Fruit fly (Drosophila melanogaster) whole organism, embryonic: ENCODE results near the gene Dis3l2.

Experiments used
- Atf-2 ChIP-seq: fragments of 200-800 bp; sonication (Bioruptor generic); optimal IDR thresholded peaks from 2 replicates; lab custom pipeline; 2016; ENCODE audit warnings: missing biosample characterization, missing genetic modification characterization
- Blimp-1 ChIP-seq: fragments of 200-800 bp; sonication (Bioruptor generic); optimal IDR thresholded peaks from 3 replicates; lab custom pipeline; 2018; ENCODE audit warnings: missing biosample characterization, missing genetic modification characterization, mild to moderate bottlenecking, moderate library complexity, missing genetic modification reagents
- CG10147 ChIP-seq: fragments of 200-800 bp; sonication (Bioruptor generic); optimal IDR thresholded peaks from 2 replicates; lab custom pipeline; 2019; ENCODE audit warnings: missing biosample characterization, mild to moderate bottlenecking, missing genetic modification characterization, moderate library complexity
- CG10274 ChIP-seq: fragments of 200-800 bp; sonication (Bioruptor generic); optimal IDR thresholded peaks from 3 replicates; lab custom pipeline; 2017; ENCODE audit warnings: missing biosample characterization, mild to moderate bottlenecking, missing genetic modification characterization
- CG10462 ChIP-seq: fragments of 200-800 bp; sonication (Bioruptor generic); optimal IDR thresholded peaks from 2 replicates; lab custom pipeline; 2016; ENCODE audit warnings: missing biosample characterization, missing genetic modification characterization
- CG11085 ChIP-seq: fragments of 200-800 bp; sonication (Bioruptor generic); IDR thresholded peaks from 2 replicates; pipeline ENCODE4 v1.3.6; 2022; ENCODE audit warnings: missing biosample characterization, missing genetic modification characterization
- CG11093 ChIP-seq: fragments of 200-800 bp; sonication (Bioruptor generic); IDR thresholded peaks from 3 replicates; pipeline ENCODE4 v1.3.6; 2022; ENCODE audit warnings: missing biosample characterization, missing genetic modification characterization
- CG12104 ChIP-seq: fragments of 200-800 bp; sonication (Bioruptor generic); optimal IDR thresholded peaks from 3 replicates; lab custom pipeline; 2016; ENCODE audit warnings: missing biosample characterization, missing genetic modification characterization
- CG14860 ChIP-seq: fragments of 200-800 bp; sonication (Bioruptor generic); IDR thresholded peaks from 3 replicates; pipeline ENCODE4 v1.3.6; 2022; ENCODE audit warnings: missing biosample characterization, missing genetic modification characterization; ENCODE audit not compliant: partially characterized antibody
- CG17802 ChIP-seq: fragments of 200-800 bp; sonication (Bioruptor generic); optimal IDR thresholded peaks from 2 replicates; lab custom pipeline; 2018; ENCODE audit warnings: missing biosample characterization, mild to moderate bottlenecking, missing genetic modification characterization, moderate library complexity
- CG30431 ChIP-seq: fragments of 200-800 bp; sonication (Bioruptor generic); optimal IDR thresholded peaks from 2 replicates; lab custom pipeline; 2017; ENCODE audit warnings: missing biosample characterization, missing genetic modification characterization
- CG31365 ChIP-seq: fragments of 200-800 bp; sonication (Bioruptor generic); optimal IDR thresholded peaks from 2 replicates; lab custom pipeline; 2018; ENCODE audit warnings: missing biosample characterization, mild to moderate bottlenecking, missing genetic modification characterization
- CG31388 ChIP-seq: fragments of 200-800 bp; sonication (Bioruptor generic); optimal IDR thresholded peaks from 2 replicates; lab custom pipeline; 2016; ENCODE audit warnings: missing biosample characterization, missing genetic modification characterization
- CG3163 ChIP-seq: fragments of 200-800 bp; sonication (Bioruptor generic); optimal IDR thresholded peaks from 3 replicates; lab custom pipeline; 2016; ENCODE audit warnings: missing biosample characterization, missing genetic modification characterization
- CG32772 ChIP-seq: fragments of 200-800 bp; sonication (Bioruptor generic); IDR thresholded peaks from 2 replicates; pipeline ENCODE4 v1.3.6; 2022; ENCODE audit warnings: missing biosample characterization, missing genetic modification characterization
- CG4730 ChIP-seq: fragments of 200-800 bp; sonication (Bioruptor generic); IDR thresholded peaks from 2 replicates; pipeline ENCODE4 v1.3.6; 2022; ENCODE audit warnings: missing biosample characterization, missing genetic modification characterization
- CG6254 ChIP-seq: fragments of 200-800 bp; sonication (Bioruptor generic); optimal IDR thresholded peaks from 3 replicates; lab custom pipeline; 2017; ENCODE audit warnings: mild to moderate bottlenecking, missing biosample characterization, missing genetic modification reagents, missing genetic modification characterization
- CG6791 ChIP-seq: fragments of 200-800 bp; sonication (Bioruptor generic); IDR thresholded peaks from 3 replicates; pipeline ENCODE4 v1.3.6; 2022; ENCODE audit warnings: missing biosample characterization, missing genetic modification characterization; ENCODE audit not compliant: partially characterized antibody
- CG7987 ChIP-seq: fragments of 200-800 bp; sonication (Bioruptor generic); optimal IDR thresholded peaks from 2 replicates; lab custom pipeline; 2018; ENCODE audit warnings: missing biosample characterization, mild to moderate bottlenecking, missing genetic modification characterization, moderate library complexity
- CG8944 ChIP-seq: fragments of 200-800 bp; sonication (Bioruptor generic); optimal IDR thresholded peaks from 3 replicates; lab custom pipeline; 2016; ENCODE audit warnings: missing biosample characterization, missing genetic modification characterization
- CrebB ChIP-seq: fragments of 200-800 bp; sonication (Bioruptor generic); optimal IDR thresholded peaks from 3 replicates; lab custom pipeline; 2018; ENCODE audit warnings: missing biosample characterization, mild to moderate bottlenecking, missing genetic modification characterization
- D19B ChIP-seq: fragments of 200-800 bp; sonication (Bioruptor generic); optimal IDR thresholded peaks from 2 replicates; lab custom pipeline; 2017; ENCODE audit warnings: missing biosample characterization, mild to moderate bottlenecking, missing genetic modification characterization
- Dfd ChIP-seq, 2 experiments: fragments of >200 bp; optimal IDR thresholded peaks; 2 replicates each; lab custom pipeline; 2017; ENCODE audit warnings: missing biosample characterization in 2 of 2, missing genetic modification characterization in 2 of 2
- Gug ChIP-seq: fragments of 200-800 bp; sonication (Bioruptor generic); IDR thresholded peaks from 4 replicates; pipeline ENCODE4 v1.3.6; 2022; ENCODE audit warnings: missing biosample characterization, missing genetic modification characterization
- H2.0 ChIP-seq: fragments of 200-800 bp; sonication (Bioruptor generic); IDR thresholded peaks from 2 replicates; pipeline ENCODE4 v1.3.6; 2022; ENCODE audit warnings: missing biosample characterization, missing genetic modification characterization
- Hmx ChIP-seq: fragments of 200-800 bp; sonication (Bioruptor generic); optimal IDR thresholded peaks from 2 replicates; lab custom pipeline; 2016; ENCODE audit warnings: missing biosample characterization, missing genetic modification characterization
- Kr ChIP-seq: fragments of 200-800 bp; sonication (Bioruptor generic); optimal IDR thresholded peaks from 2 replicates; lab custom pipeline; 2017; ENCODE audit warnings: missing biosample characterization, mild to moderate bottlenecking, missing genetic modification characterization
- Myb ChIP-seq: fragments of 200-800 bp; sonication (Bioruptor generic); optimal IDR thresholded peaks from 2 replicates; lab custom pipeline; 2016; ENCODE audit warnings: missing biosample characterization, missing genetic modification characterization
- NFAT ChIP-seq: fragments of 200-800 bp; sonication (Bioruptor generic); IDR thresholded peaks from 2 replicates; pipeline ENCODE4 v1.3.6; 2022; ENCODE audit warnings: missing biosample characterization, missing genetic modification characterization
- NK7.1 ChIP-seq: fragments of 200-800 bp; sonication (Bioruptor generic); optimal IDR thresholded peaks from 3 replicates; lab custom pipeline; 2016; ENCODE audit warnings: missing biosample characterization, missing genetic modification characterization
- Scr ChIP-seq: fragments of 200-800 bp; sonication (Bioruptor generic); IDR thresholded peaks from 2 replicates; pipeline ENCODE4 v1.3.6; 2022; ENCODE audit warnings: missing biosample characterization, missing genetic modification characterization; ENCODE audit not compliant: partially characterized antibody
- Sry-δ ChIP-seq: fragments of 200-800 bp; sonication (Bioruptor generic); optimal IDR thresholded peaks from 2 replicates; lab custom pipeline; 2016; ENCODE audit warnings: missing biosample characterization, missing genetic modification characterization
- ac ChIP-seq: fragments of 200-800 bp; sonication (Bioruptor generic); optimal IDR thresholded peaks from 3 replicates; lab custom pipeline; 2017; ENCODE audit warnings: missing biosample characterization, mild to moderate bottlenecking, missing genetic modification characterization
- bab2 ChIP-seq: fragments of 200-800 bp; sonication (Bioruptor generic); optimal IDR thresholded peaks from 2 replicates; lab custom pipeline; 2016; ENCODE audit warnings: missing biosample characterization, missing genetic modification characterization
- cas ChIP-seq: fragments of 200-800 bp; sonication (Bioruptor generic); IDR thresholded peaks from 2 replicates; pipeline ENCODE4 v1.3.6; 2022; ENCODE audit warnings: missing biosample characterization, missing genetic modification characterization
- chm ChIP-seq: fragments of 200-800 bp; sonication (Bioruptor generic); IDR thresholded peaks from 2 replicates; pipeline ENCODE4 v1.3.6; 2022; ENCODE audit warnings: missing biosample characterization, missing genetic modification characterization
- dati ChIP-seq: fragments of 200-800 bp; sonication (Bioruptor generic); IDR thresholded peaks from 2 replicates; pipeline ENCODE4 v1.3.6; 2022; ENCODE audit warnings: missing biosample characterization, missing genetic modification characterization
- dysf ChIP-seq: fragments of 200-800 bp; sonication (Bioruptor generic); IDR thresholded peaks from 3 replicates; pipeline ENCODE4 v1.3.6; 2022; ENCODE audit warnings: missing biosample characterization, missing genetic modification characterization
- fd3F ChIP-seq: fragments of 200-800 bp; sonication (Bioruptor generic); optimal IDR thresholded peaks from 2 replicates; lab custom pipeline; 2018; ENCODE audit warnings: missing biosample characterization, mild to moderate bottlenecking, missing genetic modification characterization, moderate library complexity
- hth ChIP-seq: fragments of >200 bp; optimal IDR thresholded peaks from 2 replicates; lab custom pipeline; 2017; ENCODE audit warnings: inconsistent platforms
- jigr1 ChIP-seq: fragments of 200-800 bp; sonication (Bioruptor generic); IDR thresholded peaks from 3 replicates; pipeline ENCODE4 v1.3.6; 2022; ENCODE audit warnings: missing biosample characterization, missing genetic modification characterization
- ken ChIP-seq: fragments of 200-800 bp; sonication (Bioruptor generic); IDR thresholded peaks from 3 replicates; pipeline ENCODE4 v1.3.6; 2022; ENCODE audit warnings: missing biosample characterization, missing genetic modification characterization
- nmo ChIP-seq: fragments of 200-800 bp; sonication (Bioruptor generic); optimal IDR thresholded peaks from 2 replicates; lab custom pipeline; 2018; ENCODE audit warnings: missing biosample characterization, mild to moderate bottlenecking, missing genetic modification characterization, moderate library complexity
- p53 ChIP-seq: fragments of 200-800 bp; sonication (Bioruptor generic); optimal IDR thresholded peaks from 2 replicates; lab custom pipeline; 2016; ENCODE audit warnings: missing biosample characterization, missing genetic modification characterization
- ssp ChIP-seq: fragments of 200-800 bp; sonication (Bioruptor generic); IDR thresholded peaks from 2 replicates; pipeline ENCODE4 v1.3.6; 2022; ENCODE audit warnings: missing biosample characterization, missing genetic modification characterization
- tgo ChIP-seq: fragments of 200-800 bp; sonication (Bioruptor generic); IDR thresholded peaks from 3 replicates; pipeline ENCODE4 v1.3.6; 2022; ENCODE audit warnings: missing biosample characterization, missing genetic modification characterization
- trh ChIP-seq: fragments of 200-800 bp; sonication (Bioruptor generic); optimal IDR thresholded peaks from 2 replicates; lab custom pipeline; 2016; ENCODE audit warnings: missing biosample characterization, missing genetic modification characterization
- wdn ChIP-seq: fragments of 200-800 bp; sonication (Bioruptor generic); IDR thresholded peaks from 2 replicates; pipeline ENCODE4 v1.3.6; 2022; ENCODE audit warnings: missing biosample characterization, missing genetic modification characterization
- wor ChIP-seq: fragments of 200-800 bp; sonication (Bioruptor generic); IDR thresholded peaks from 2 replicates; pipeline ENCODE4 v1.3.6; 2022; ENCODE audit warnings: missing biosample characterization, missing genetic modification characterization
- z ChIP-seq: fragments of 200-800 bp; sonication (Bioruptor generic); IDR thresholded peaks from 3 replicates; pipeline ENCODE4 v1.3.6; 2022; ENCODE audit warnings: missing biosample characterization, missing genetic modification characterization
- zen ChIP-seq: fragments of 200-800 bp; sonication (Bioruptor generic); optimal IDR thresholded peaks from 3 replicates; lab custom pipeline; 2018; ENCODE audit warnings: missing biosample characterization, mild to moderate bottlenecking, missing genetic modification characterization, moderate library complexity

The Dis3l2 gene

DNA sequence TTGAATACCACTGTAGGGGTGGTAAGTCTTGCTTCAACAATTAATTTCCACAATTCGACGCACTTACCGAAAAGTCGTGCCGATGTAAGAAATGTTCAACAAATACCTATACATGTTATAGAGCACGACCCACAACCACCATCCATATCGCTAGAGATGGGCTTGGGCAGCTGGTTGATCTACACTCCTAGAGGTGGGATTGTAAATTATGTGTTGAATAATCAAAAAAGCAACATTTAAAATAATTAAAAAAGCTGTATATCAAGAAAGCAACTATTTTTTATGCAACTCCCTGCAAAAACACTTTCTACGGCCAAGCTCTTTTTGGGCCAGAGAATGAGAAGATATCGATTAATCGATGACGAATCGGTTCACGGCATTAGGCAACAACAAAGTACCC is 28.3 kb upstream of the Dis3l2 start, which contains the start of the genes CG34140, Mkp and Mtch (continued):
- peak; percentile 83 for TF ChIP-seq Gug
- TF ChIP-seq CG30431 (GFP tag; lab: Kevin White, UChicago), result peak; percentile 44
- peak; percentile 89 for TF ChIP-seq CG14860 (GFP tag; lab: Robert Waterston, UW)
- peak; percentile 65 for TF ChIP-seq CG11085 (GFP tag; lab: Robert Waterston, UW)
- peak; percentile 76; the same call in 1 of the 2 replicates for TF ChIP-seq NFAT (GFP tag; lab: Robert Waterston, UW)
- TF ChIP-seq chm (GFP tag; lab: Robert Waterston, UW), result peak; percentile 64
- no peak for TF ChIP-seq Dfd (GFP tag; optimal IDR thresholded peaks at IDR 0.05; lab: Kevin White, UChicago)
- peak; percentile 28 for TF ChIP-seq CG10274 (GFP tag; lab: Kevin White, UChicago)
- peak; percentile 57 for TF ChIP-seq wor (GFP tag; lab: Robert Waterston, UW)
- TF ChIP-seq CG32772, result peak; percentile 79
- TF ChIP-seq CG8944, result peak; percentile 89
- no peak for TF ChIP-seq Kr (GFP tag; lab: Kevin White, UChicago)
- TF ChIP-seq zen (tag; lab: Kevin White, UChicago), result peak; percentile 78
- TF ChIP-seq tgo (GFP tag; lab: Robert Waterston, UW), result peak; percentile 70
- no peak for TF ChIP-seq CG10147
- peak; percentile 74; the same call in 2 of the 3 replicates for TF ChIP-seq CG6791 (GFP tag; lab: Robert Waterston, UW)
- TF ChIP-seq ssp (GFP tag; lab: Robert Waterston, UW), result peak; percentile 71
- TF ChIP-seq CG31365, result no peak
- TF ChIP-seq Blimp-1, result no peak
- TF ChIP-seq CrebB (tag; lab: Kevin White, UChicago), result no peak
- peak; percentile 69 for TF ChIP-seq NK7.1 (GFP tag; lab: Kevin White, UChicago)
- TF ChIP-seq cas (GFP tag; lab: Robert Waterston, UW), result peak; percentile 77
- no peak for TF ChIP-seq dati (GFP tag; lab: Robert Waterston, UW)
- peak; percentile 76 for TF ChIP-seq H2.0 (GFP tag; lab: Robert Waterston, UW)
- TF ChIP-seq hth (lab: Kevin White, UChicago), result no peak
- TF ChIP-seq CG31388 (GFP tag; lab: Kevin White, UChicago), result peak; percentile 54
- no peak for TF ChIP-seq ac (GFP tag; lab: Kevin White, UChicago)
- peak; percentile 80 for TF ChIP-seq ken (GFP tag; lab: Robert Waterston, UW)
- TF ChIP-seq bab2 (GFP tag; lab: Kevin White, UChicago), result peak; percentile 92
- TF ChIP-seq, all 482 proteins: peak for 346

DNA sequence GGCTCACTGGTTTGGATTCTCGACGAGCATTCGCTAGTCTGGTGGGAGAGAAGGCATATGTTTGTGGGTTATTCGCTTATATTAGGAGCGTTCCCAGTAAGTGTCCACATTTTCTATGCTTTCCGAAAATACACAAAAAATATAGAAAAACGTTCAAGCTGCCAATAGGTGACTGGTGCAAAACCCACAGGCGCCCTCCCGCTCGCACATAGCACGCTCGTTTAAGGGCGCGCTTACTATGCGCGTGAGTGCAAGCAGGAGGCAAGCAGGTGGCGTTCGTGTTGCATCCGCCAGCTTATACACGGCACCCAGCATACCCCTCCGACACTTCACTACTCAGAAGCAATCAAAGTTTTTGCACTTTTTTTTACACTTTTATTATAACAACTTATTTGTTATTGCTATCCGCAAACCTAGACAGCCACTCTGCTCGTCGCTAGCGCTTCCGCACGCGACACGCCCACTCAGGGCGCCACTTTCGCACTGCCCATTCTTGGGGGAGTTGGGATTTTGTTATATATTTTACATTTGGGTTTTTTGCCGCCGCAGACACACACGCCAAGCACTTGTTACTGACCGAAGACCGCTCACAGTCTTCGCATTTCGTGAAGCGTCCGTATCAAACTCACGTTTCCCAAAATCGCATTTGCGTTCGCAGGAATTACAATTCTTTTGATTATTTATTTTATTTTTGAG is 13.3 kb upstream of the Dis3l2 start:
- TF ChIP-seq jigr1 (peak; percentile 48; the same call in 2 of the 3 replicates), CG12104 (GFP tag; lab: Kevin White, UChicago) (no peak), CG4730 (GFP tag; lab: Robert Waterston, UW) (no peak), fd3F (GFP tag; lab: Kevin White, UChicago) (no peak), trh (no peak), nmo (GFP tag; lab: Kevin White, UChicago) (peak; percentile 61), Atf-2 (GFP tag; lab: Kevin White, UChicago) (peak; percentile 1), Myb (GFP tag; lab: Kevin White, UChicago) (no peak), p53 (GFP tag; lab: Kevin White, UChicago) (no peak), CG3163 (no peak), CG7987 (GFP tag; lab: Kevin White, UChicago) (peak; percentile 13), Sry-δ (peak; percentile 17), CG17802 (tag; lab: Kevin White, UChicago) (no peak), CG6254 (no peak), wdn (GFP tag; lab: Robert Waterston, UW) (peak; percentile 43; the same call in 1 of the 2 replicates), z (GFP tag; lab: Robert Waterston, UW) (peak; percentile 25; the same call in 1 of the 3 replicates), CG11093 (GFP tag; lab: Robert Waterston, UW) (no peak), Hmx (GFP tag; lab: Kevin White, UChicago) (no peak), Scr (GFP tag; lab: Robert Waterston, UW) (no peak), D19B (no peak), dysf (GFP tag; lab: Robert Waterston, UW) (no peak), ken (GFP tag; lab: Robert Waterston, UW) (peak; percentile 67; the same call in 2 of the 3 replicates), CG10462 (no peak)
